Fruit fly (Drosophila melanogaster): ENCODE measurements around the gene mud.

dm6 chrX:14215834-14216233, 31.7 kb upstream of the mud start:
- no peak for TF ChIP-seq psq (optimal IDR thresholded peaks at IDR 0.05)
- TF ChIP-seq ttk (optimal IDR thresholded peaks at IDR 0.05), result no peak
- TF ChIP-seq insv (optimal IDR thresholded peaks at IDR 0.05), result no peak
- TF ChIP-seq Sin3A (optimal IDR thresholded peaks at IDR 0.05), result no peak
